Worm (Caenorhabditis elegans) whole organism, young adult: Measurements from ENCODE around the gene C05E11.3.
A peak's percentile ranks its signal among the peaks of the same experiment; 100 is the strongest.

Source experiments
- B0035.1 ChIP-seq: sonication (generic microtip); optimal IDR thresholded peaks from 2 replicates; lab custom pipeline; 2016; ENCODE audit warnings: missing genetic modification characterization, mild to moderate bottlenecking, missing compliant biosample characterization, missing genotype, missing genetic modification reagents
- B0261.1 ChIP-seq: sonication (generic microtip); optimal IDR thresholded peaks from 2 replicates; lab custom pipeline; 2016; ENCODE audit warnings: mild to moderate bottlenecking, missing genetic modification characterization, moderate library complexity, missing compliant biosample characterization
- C06A6.2 ChIP-seq: fragments of 200-800 bp; sonication (Bioruptor generic); conservative IDR thresholded peaks from 2 replicates; pipeline ENCODE4 v1.3.6; 2022; ENCODE audit warnings: missing genetic modification characterization, missing compliant biosample characterization
- C17E4.6 ChIP-seq: fragments of 200-800 bp; sonication (Bioruptor generic); IDR thresholded peaks from 2 replicates; pipeline ENCODE4 v1.3.6; 2022; ENCODE audit warnings: missing genetic modification reagents, missing genetic modification characterization, missing compliant biosample characterization
- F22D6.2 ChIP-seq: sonication (generic microtip); optimal IDR thresholded peaks from 2 replicates; lab custom pipeline; 2016; ENCODE audit warnings: mild to moderate bottlenecking, missing genetic modification characterization, missing compliant biosample characterization
- F33H1.4 ChIP-seq: fragments of 200-800 bp; sonication (Bioruptor generic); IDR thresholded peaks from 2 replicates; pipeline ENCODE4 v1.3.6; 2022; ENCODE audit warnings: missing genetic modification reagents, missing genetic modification characterization, missing compliant biosample characterization
- F52B5.7 ChIP-seq: sonication (generic microtip); optimal IDR thresholded peaks from 2 replicates; lab custom pipeline; 2016; ENCODE audit warnings: mild to moderate bottlenecking, missing genetic modification characterization, missing compliant biosample characterization
- K11D2.4 ChIP-seq: fragments of 200-800 bp; sonication (Bioruptor generic); IDR thresholded peaks from 2 replicates; pipeline ENCODE4 v1.3.6; 2022; ENCODE audit warnings: missing genetic modification reagents, missing genetic modification characterization, missing compliant biosample characterization
- K12H6.12 ChIP-seq: fragments of 200-800 bp; sonication (Bioruptor generic); optimal IDR thresholded peaks from 2 replicates; lab custom pipeline; 2018; ENCODE audit warnings: mild to moderate bottlenecking, missing genetic modification characterization, missing compliant biosample characterization
- Y79H2A.3 ChIP-seq: fragments of 200-800 bp; sonication (Bioruptor generic); conservative IDR thresholded peaks from 2 replicates; pipeline ENCODE4 v1.3.6; 2022; ENCODE audit warnings: missing genetic modification reagents, missing genetic modification characterization, missing compliant biosample characterization
- Y95B8A.8 ChIP-seq: fragments of 200-800 bp; sonication (Bioruptor generic); IDR thresholded peaks from 2 replicates; pipeline ENCODE4 v1.3.6; 2022; ENCODE audit warnings: missing genetic modification reagents, missing genetic modification characterization, missing compliant biosample characterization
- atf-7 ChIP-seq: sonication (generic microtip); optimal IDR thresholded peaks from 2 replicates; lab custom pipeline; 2017; ENCODE audit warnings: mild to moderate bottlenecking, missing genetic modification characterization, missing compliant biosample characterization
- athp-1 ChIP-seq: sonication (generic microtip); optimal IDR thresholded peaks from 2 replicates; lab custom pipeline; 2017; ENCODE audit warnings: mild to moderate bottlenecking, missing genetic modification characterization, missing compliant biosample characterization
- attf-3 ChIP-seq: fragments of 200-800 bp; sonication (Bioruptor generic); conservative IDR thresholded peaks from 2 replicates; pipeline ENCODE4 v1.3.6; 2022; ENCODE audit warnings: missing genetic modification reagents, missing genetic modification characterization, missing compliant biosample characterization
- attf-5 ChIP-seq: fragments of 200-800 bp; sonication (Bioruptor generic); optimal IDR thresholded peaks from 2 replicates; lab custom pipeline; 2018; ENCODE audit warnings: mild to moderate bottlenecking, missing genetic modification characterization, missing compliant biosample characterization
- bed-2 ChIP-seq: fragments of 200-800 bp; sonication (Bioruptor generic); IDR thresholded peaks from 2 replicates; pipeline ENCODE4 v1.3.6; 2022; ENCODE audit warnings: missing genetic modification reagents, missing genetic modification characterization, missing compliant biosample characterization
- ceh-79 ChIP-seq: sonication (generic microtip); optimal IDR thresholded peaks from 2 replicates; lab custom pipeline; 2017; ENCODE audit warnings: mild to moderate bottlenecking, missing genetic modification characterization, missing compliant biosample characterization
- dpff-1 ChIP-seq: sonication (generic microtip); optimal IDR thresholded peaks from 2 replicates; lab custom pipeline; 2017; ENCODE audit warnings: mild to moderate bottlenecking, missing genetic modification characterization, missing compliant biosample characterization
- egl-18 ChIP-seq: fragments of 200-800 bp; sonication (Bioruptor generic); IDR thresholded peaks from 2 replicates; pipeline ENCODE4 v1.3.6; 2022; ENCODE audit warnings: missing genetic modification reagents, missing genetic modification characterization, missing compliant biosample characterization
- egl-44 ChIP-seq: fragments of 200-800 bp; sonication (Bioruptor generic); IDR thresholded peaks from 2 replicates; pipeline ENCODE4 v1.3.6; 2022; ENCODE audit warnings: missing genetic modification reagents, missing genetic modification characterization, missing compliant biosample characterization
- egrh-3 ChIP-seq: fragments of 200-800 bp; sonication (Bioruptor generic); IDR thresholded peaks from 2 replicates; pipeline ENCODE4 v1.3.6; 2022; ENCODE audit warnings: missing genetic modification reagents, missing genetic modification characterization, missing compliant biosample characterization
- ekl-4 ChIP-seq: fragments of 200-800 bp; sonication (Bioruptor generic); IDR thresholded peaks from 2 replicates; pipeline ENCODE4 v1.3.6; 2022; ENCODE audit warnings: missing genetic modification reagents, missing genetic modification characterization, missing compliant biosample characterization
- ets-4 ChIP-seq: fragments of 200-800 bp; sonication (Bioruptor generic); optimal IDR thresholded peaks from 2 replicates; lab custom pipeline; 2018; ENCODE audit warnings: mild to moderate bottlenecking, missing genetic modification characterization, missing compliant biosample characterization
- gei-17 ChIP-seq: fragments of 200-800 bp; sonication (Bioruptor generic); optimal IDR thresholded peaks from 2 replicates; lab custom pipeline; 2018; ENCODE audit warnings: mild to moderate bottlenecking, missing genetic modification characterization, missing compliant biosample characterization
- hmg-20 ChIP-seq: fragments of 200-800 bp; sonication (Bioruptor generic); IDR thresholded peaks from 2 replicates; pipeline ENCODE4 v1.3.6; 2022; ENCODE audit warnings: missing genetic modification reagents, missing genetic modification characterization, missing compliant biosample characterization
- hsf-1 ChIP-seq: fragments of 200-800 bp; sonication (Bioruptor generic); IDR thresholded peaks from 2 replicates; pipeline ENCODE4 v1.3.6; 2022; ENCODE audit warnings: missing genetic modification reagents, missing genetic modification characterization, missing compliant biosample characterization
- let-607 ChIP-seq, 2 experiments: fragments of 200-800 bp in 1 of 2; sonication (Bioruptor generic) in 1 of 2; sonication (generic microtip) in 1 of 2; optimal IDR thresholded peaks; 2 replicates each; lab custom pipeline; 2016 to 2018; ENCODE audit warnings: mild to moderate bottlenecking in 2 of 2, missing compliant biosample characterization in 2 of 2, missing genetic modification characterization in 2 of 2, moderate library complexity in 2 of 2, missing genotype in 1 of 2
- lir-1 ChIP-seq: fragments of 200-800 bp; sonication (Bioruptor generic); conservative IDR thresholded peaks from 2 replicates; pipeline ENCODE4 v1.3.6; 2022; ENCODE audit warnings: missing genetic modification reagents, missing genetic modification characterization, missing compliant biosample characterization
- lsl-1 ChIP-seq: fragments of 200-800 bp; sonication (Bioruptor generic); optimal IDR thresholded peaks from 2 replicates; lab custom pipeline; 2018; ENCODE audit warnings: mild to moderate bottlenecking, missing genetic modification characterization, moderate library complexity, missing compliant biosample characterization
- madf-10 ChIP-seq: sonication (generic microtip); optimal IDR thresholded peaks from 2 replicates; lab custom pipeline; 2016; ENCODE audit warnings: mild to moderate bottlenecking, missing genetic modification characterization, missing compliant biosample characterization
- madf-6 ChIP-seq: fragments of 200-800 bp; sonication (Bioruptor generic); IDR thresholded peaks from 2 replicates; pipeline ENCODE4 v1.3.6; 2022; ENCODE audit warnings: missing genetic modification reagents, missing genetic modification characterization, missing compliant biosample characterization
- nfyb-1 ChIP-seq: fragments of 200-800 bp; sonication (Bioruptor generic); IDR thresholded peaks from 2 replicates; pipeline ENCODE4 v1.3.6; 2022; ENCODE audit warnings: missing genetic modification reagents, missing genetic modification characterization, missing compliant biosample characterization
- nhr-80 ChIP-seq: sonication (generic microtip); optimal IDR thresholded peaks from 2 replicates; lab custom pipeline; 2016; ENCODE audit warnings: missing genetic modification characterization, missing compliant biosample characterization
- nhr-90 ChIP-seq: sonication (generic microtip); optimal IDR thresholded peaks from 2 replicates; lab custom pipeline; 2016; ENCODE audit warnings: missing genotype, mild to moderate bottlenecking, missing genetic modification characterization, missing compliant biosample characterization
- repo-1 ChIP-seq: sonication (generic microtip); optimal IDR thresholded peaks from 2 replicates; lab custom pipeline; 2017; ENCODE audit warnings: mild to moderate bottlenecking, missing genetic modification characterization, missing compliant biosample characterization
- sea-2 ChIP-seq: fragments of 200-800 bp; sonication (Bioruptor generic); IDR thresholded peaks from 2 replicates; pipeline ENCODE4 v1.3.6; 2022; ENCODE audit warnings: missing genetic modification characterization, missing compliant biosample characterization
- somi-1 ChIP-seq: fragments of 200-800 bp; sonication (Bioruptor generic); optimal IDR thresholded peaks from 2 replicates; lab custom pipeline; 2018; ENCODE audit warnings: mild to moderate bottlenecking, missing genetic modification characterization, missing compliant biosample characterization
- tbp1 ChIP-seq: fragments of 200-800 bp; sonication (Bioruptor generic); optimal IDR thresholded peaks from 2 replicates; lab custom pipeline; 2018; ENCODE audit warnings: mild to moderate bottlenecking, missing genetic modification characterization, missing compliant biosample characterization
- zfh-2 ChIP-seq: fragments of 200-800 bp; sonication (Bioruptor generic); conservative IDR thresholded peaks from 2 replicates; pipeline ENCODE4 v1.3.6; 2022; ENCODE audit warnings: missing genetic modification reagents, missing genetic modification characterization, missing compliant biosample characterization
- zim-3 ChIP-seq: sonication (generic microtip); optimal IDR thresholded peaks from 2 replicates; lab custom pipeline; 2017; ENCODE audit warnings: mild to moderate bottlenecking, missing genetic modification characterization, moderate library complexity, missing compliant biosample characterization
- ztf-22 ChIP-seq: fragments of 200-800 bp; sonication (Bioruptor generic); optimal IDR thresholded peaks from 2 replicates; lab custom pipeline; 2018; ENCODE audit warnings: mild to moderate bottlenecking, missing genetic modification characterization, moderate library complexity, missing compliant biosample characterization
- ztf-26 ChIP-seq: sonication (generic microtip); optimal IDR thresholded peaks from 2 replicates; lab custom pipeline; 2017; ENCODE audit warnings: missing genetic modification characterization, missing compliant biosample characterization
- ztf-3 ChIP-seq: fragments of 200-800 bp; sonication (Bioruptor generic); optimal IDR thresholded peaks from 2 replicates; lab custom pipeline; 2018; ENCODE audit warnings: mild to moderate bottlenecking, missing genetic modification characterization, missing compliant biosample characterization

The C05E11.3 gene

ce11 chrX:4606389-4606880 lies 28.4 kb downstream of the C05E11.3 start (continued):
- TF ChIP-seq egl-18 (GFP tag; lab: Robert Waterston, UW) (peak; percentile 75; the same call in 1 of the 2 replicates), zim-3 (tag; lab: Kevin White, UChicago) (peak; percentile 64), repo-1 (tag; lab: Kevin White, UChicago) (peak; percentile 90), madf-10 (tag; lab: Kevin White, UChicago) (peak; percentile 34), ekl-4 (GFP tag; lab: Robert Waterston, UW) (peak; percentile 85), nhr-80 (tag; lab: Kevin White, UChicago) (peak; percentile 85), atf-7 (tag; lab: Kevin White, UChicago) (peak; percentile 94), nfyb-1 (GFP tag; lab: Robert Waterston, UW) (peak; percentile 95), somi-1 (peak; percentile 93), K11D2.4 (peak; percentile 92), K12H6.12 (tag; lab: Kevin White, UChicago) (peak; percentile 78), attf-5 (GFP tag; lab: Kevin White, UChicago) (peak; percentile 93), nhr-90 (tag; lab: Kevin White, UChicago) (peak; percentile 31), egrh-3 (GFP tag; lab: Robert Waterston, UW) (peak; percentile 98), ztf-3 (peak; percentile 100), C06A6.2 (GFP tag; lab: Robert Waterston, UW) (peak; percentile 90), hsf-1 (GFP tag; lab: Robert Waterston, UW) (0 out of 2 replicates have a peak, but pooled peaks have one; percentile 31), athp-1 (tag; lab: Kevin White, UChicago) (peak; percentile 82), attf-3 (GFP tag; lab: Robert Waterston, UW) (0 out of 2 replicates have a peak, but pooled peaks have one; percentile 41), ztf-26 (tag; lab: Kevin White, UChicago) (peak; percentile 95), F33H1.4 (peak; percentile 31), lir-1 (GFP tag; lab: Robert Waterston, UW) (peak; percentile 99), let-607 (tag; optimal IDR thresholded peaks at IDR 0.05; lab: Kevin White, UChicago) (peak in 1 of 2 experiments; percentile 92), egl-44 (GFP tag; lab: Robert Waterston, UW) (peak; percentile 78), Y79H2A.3 (GFP tag; lab: Robert Waterston, UW) (0 out of 2 replicates have a peak, but pooled peaks have one; percentile 48), sea-2 (GFP tag; lab: Robert Waterston, UW) (0 out of 2 replicates have a peak, but pooled peaks have one; percentile 30), Y95B8A.8 (GFP tag; lab: Robert Waterston, UW) (peak; percentile 66; the same call in 1 of the 2 replicates), ztf-22 (peak; percentile 90), hmg-20 (GFP tag; lab: Robert Waterston, UW) (peak; percentile 31; the same call in 1 of the 2 replicates), dpff-1 (tag; lab: Kevin White, UChicago) (peak; percentile 65), ceh-79 (tag; lab: Kevin White, UChicago) (peak; percentile 72), tbp1 (GFP tag; lab: Kevin White, UChicago) (peak; percentile 70), B0261.1 (tag; lab: Kevin White, UChicago) (peak; percentile 38), F52B5.7 (peak; percentile 85), C17E4.6 (GFP tag; lab: Robert Waterston, UW) (peak; percentile 49), F22D6.2 (tag; lab: Kevin White, UChicago) (peak; percentile 64), ets-4 (GFP tag; lab: Kevin White, UChicago) (peak; percentile 96), B0035.1 (tag; lab: Kevin White, UChicago) (peak; percentile 22), madf-6 (GFP tag; lab: Robert Waterston, UW) (0 out of 2 replicates have a peak, but pooled peaks have one; percentile 46), gei-17 (GFP tag; lab: Kevin White, UChicago) (peak; percentile 81), lsl-1 (peak; percentile 22), bed-2 (GFP tag; lab: Robert Waterston, UW) (0 out of 2 replicates have a peak, but pooled peaks have one; percentile 44), zfh-2 (GFP tag; lab: Robert Waterston, UW) (peak; percentile 99)
